Fruit fly (Drosophila melanogaster): ENCODE measurements around the gene mud.

mud gene

dm6 chrX:14247035-14247786 is at the start of gene mud (continued):
- peak; percentile 57 for TF ChIP-seq sens (GFP tag)
- no peak for TF ChIP-seq lbe (GFP tag; optimal IDR thresholded peaks at IDR 0.05)
- no peak for TF ChIP-seq Nf-YC (tag; optimal IDR thresholded peaks at IDR 0.05)
- peak; percentile 31; the same call in 1 of the 2 replicates for TF ChIP-seq CG4404 (GFP tag; IDR thresholded peaks at IDR 0.05)
- no peak for TF ChIP-seq D (optimal IDR thresholded peaks at IDR 0.05)
- TF ChIP-seq D (GFP tag; optimal IDR thresholded peaks at IDR 0.05) = peak; percentile 5
- TF ChIP-seq Stat92E (GFP tag; optimal IDR thresholded peaks at IDR 0.05) = no peak
- TF ChIP-seq CG6683 (GFP tag; optimal IDR thresholded peaks at IDR 0.05) = no peak
- no peak for TF ChIP-seq CG8478 (optimal IDR thresholded peaks at IDR 0.05)
- no peak for TF ChIP-seq zf30C (GFP tag; optimal IDR thresholded peaks at IDR 0.05)
- TF ChIP-seq CG31388 (GFP tag; optimal IDR thresholded peaks at IDR 0.05) = no peak
- peak; percentile 76 for TF ChIP-seq BEAF-32 (GFP tag; optimal IDR thresholded peaks at IDR 0.05)
- TF ChIP-seq ci (GFP tag; IDR thresholded peaks at IDR 0.05) = no peak
- TF ChIP-seq pfk (GFP tag; optimal IDR thresholded peaks at IDR 0.05) = no peak
- TF ChIP-seq CG17359 (tag; optimal IDR thresholded peaks at IDR 0.05) = no peak
- TF ChIP-seq CG10147 (GFP tag; optimal IDR thresholded peaks at IDR 0.05) = no peak
- no peak for TF ChIP-seq CG12219 (GFP tag; optimal IDR thresholded peaks at IDR 0.05)
- TF ChIP-seq Trl (optimal IDR thresholded peaks at IDR 0.05) = no peak
- TF ChIP-seq Trl (GFP tag; optimal IDR thresholded peaks at IDR 0.05) = no peak
- no peak for TF ChIP-seq fru (optimal IDR thresholded peaks at IDR 0.05)
- TF ChIP-seq CG11504 (tag; optimal IDR thresholded peaks at IDR 0.05) = no peak
- no peak for TF ChIP-seq lov (optimal IDR thresholded peaks at IDR 0.05)
- no peak for TF ChIP-seq lov (GFP tag; IDR thresholded peaks at IDR 0.05)
- TF ChIP-seq sd (tag; optimal IDR thresholded peaks at IDR 0.05) = no peak
- no peak for TF ChIP-seq bowl (GFP tag; IDR thresholded peaks at IDR 0.05)
- TF ChIP-seq CG18599 (GFP tag; optimal IDR thresholded peaks at IDR 0.05) = no peak
- TF ChIP-seq Bdp1 (GFP tag; optimal IDR thresholded peaks at IDR 0.05) = no peak
- no peak for TF ChIP-seq CG11398 (GFP tag; optimal IDR thresholded peaks at IDR 0.05)
- TF ChIP-seq Doc3 (GFP tag; IDR thresholded peaks at IDR 0.05; ENCODE audit: partially characterized antibody) = peak; percentile 45; the same call in 1 of the 3 replicates
- TF ChIP-seq CG8924 (tag; optimal IDR thresholded peaks at IDR 0.05) = peak; percentile 35
- TF ChIP-seq CG15514 (GFP tag; optimal IDR thresholded peaks at IDR 0.05) = peak; percentile 29
- peak; percentile 47 for TF ChIP-seq Deaf1 (tag; optimal IDR thresholded peaks at IDR 0.05)
- no peak for TF ChIP-seq CG8089 (GFP tag; optimal IDR thresholded peaks at IDR 0.05)
- no peak for TF ChIP-seq CG8281 (tag; optimal IDR thresholded peaks at IDR 0.05)
- TF ChIP-seq CG2712 (tag; optimal IDR thresholded peaks at IDR 0.05) = peak; percentile 69
- no peak for TF ChIP-seq CG43689 (GFP tag; IDR thresholded peaks at IDR 0.05)
- TF ChIP-seq CG2202 (tag; optimal IDR thresholded peaks at IDR 0.05) = no peak
- TF ChIP-seq slp2 (GFP tag; optimal IDR thresholded peaks at IDR 0.05) = no peak
- no peak for TF ChIP-seq chif (GFP tag; optimal IDR thresholded peaks at IDR 0.05)
- peak; percentile 67 for TF ChIP-seq Dll (GFP tag; IDR thresholded peaks at IDR 0.05; ENCODE audit: partially characterized antibody)
- TF ChIP-seq CG32532 (GFP tag; IDR thresholded peaks at IDR 0.05) = peak; percentile 48
- TF ChIP-seq Hand (GFP tag; optimal IDR thresholded peaks at IDR 0.05) = no peak
- TF ChIP-seq HLH3B (GFP tag; IDR thresholded peaks at IDR 0.05) = no peak
- no peak for TF ChIP-seq jigr1 (GFP tag; IDR thresholded peaks at IDR 0.05)
- TF ChIP-seq CG34376 (GFP tag; optimal IDR thresholded peaks at IDR 0.05) = no peak
- no peak for TF ChIP-seq D19B (GFP tag; optimal IDR thresholded peaks at IDR 0.05)
- no peak for TF ChIP-seq ash1 (GFP tag; optimal IDR thresholded peaks at IDR 0.05)
- TF ChIP-seq CG6272 (GFP tag; IDR thresholded peaks at IDR 0.05) = no peak
- peak; percentile 19 for TF ChIP-seq cato (GFP tag; optimal IDR thresholded peaks at IDR 0.05; ENCODE audit: borderline replicate concordance)
- peak; percentile 44; the same call in 1 of the 2 replicates for TF ChIP-seq Xrp1 (GFP tag; IDR thresholded peaks at IDR 0.05)
- TF ChIP-seq CG7839 (tag; optimal IDR thresholded peaks at IDR 0.05) = no peak

Data from whole organism, embryonic.